Worm (Caenorhabditis elegans) whole organism, young adult: Measurements from ENCODE around the gene srh-187.

ENCODE experiments used
- C06A6.2 ChIP-seq: fragments of 200-800 bp; sonication (Bioruptor generic); conservative IDR thresholded peaks from 2 replicates; pipeline ENCODE4 v1.3.6; 2022; ENCODE audit warnings: missing genetic modification characterization, missing compliant biosample characterization
- Y56A3A.18 ChIP-seq: fragments of 200-800 bp; sonication (Bioruptor generic); IDR thresholded peaks from 2 replicates; pipeline ENCODE4 v1.3.6; 2022; ENCODE audit warnings: missing genetic modification reagents, missing genetic modification characterization, missing compliant biosample characterization
- akir-1 ChIP-seq: fragments of 200-800 bp; sonication (Bioruptor generic); optimal IDR thresholded peaks from 2 replicates; lab custom pipeline; 2018; ENCODE audit warnings: mild to moderate bottlenecking, missing genetic modification characterization, moderate library complexity, missing compliant biosample characterization
- hmg-20 ChIP-seq: fragments of 200-800 bp; sonication (Bioruptor generic); IDR thresholded peaks from 2 replicates; pipeline ENCODE4 v1.3.6; 2022; ENCODE audit warnings: missing genetic modification reagents, missing genetic modification characterization, missing compliant biosample characterization
- lin-35 ChIP-seq, 3 experiments: fragments of 150-350 bp in 2 of 3; sonication (generic microtip) in 1 of 3; optimal IDR thresholded peaks; 2 replicates each; lab custom pipeline; 2014 to 2018; ENCODE audit warnings: missing biosample characterization in 3 of 3, missing genetic modification characterization in 3 of 3, missing genetic modification reagents in 3 of 3
- pha-4 ChIP-seq: fragments of 150-350 bp; sonication (generic microtip); optimal IDR thresholded peaks from 2 replicates; lab custom pipeline; 2014; ENCODE audit warnings: missing biosample characterization, missing genetic modification reagents, missing genetic modification characterization
- tbp1 ChIP-seq: fragments of 200-800 bp; sonication (Bioruptor generic); optimal IDR thresholded peaks from 2 replicates; lab custom pipeline; 2018; ENCODE audit warnings: mild to moderate bottlenecking, missing genetic modification characterization, missing compliant biosample characterization
- ztf-18 ChIP-seq: sonication (generic microtip); optimal IDR thresholded peaks from 2 replicates; lab custom pipeline; 2016; ENCODE audit warnings: missing genotype, mild to moderate bottlenecking, missing genetic modification characterization, missing compliant biosample characterization
- ztf-28 ChIP-seq: fragments of 200-800 bp; sonication (Bioruptor generic); IDR thresholded peaks from 2 replicates; pipeline ENCODE4 v1.3.6; 2022; ENCODE audit warnings: missing genetic modification reagents, missing genetic modification characterization, missing compliant biosample characterization

DNA sequence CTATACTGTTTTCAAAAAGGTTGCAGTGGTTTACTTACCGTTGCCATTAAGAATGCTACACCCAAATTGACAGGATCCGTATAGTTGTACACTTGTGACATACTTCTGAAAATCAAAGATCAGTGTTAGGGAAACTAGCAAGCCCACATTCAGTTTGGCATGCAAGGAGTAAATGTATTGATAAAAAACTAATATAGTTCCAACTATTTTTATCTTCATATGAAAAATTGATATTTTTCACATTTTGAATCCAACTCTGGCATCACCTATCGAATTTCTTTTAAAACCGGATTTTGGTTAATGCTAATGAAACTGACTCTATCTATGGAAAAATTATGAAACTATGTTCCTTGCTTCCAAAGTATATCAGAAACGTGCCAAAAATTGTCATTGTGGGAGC lies 14.4 kb downstream of the srh-187 start, which contains the start of gene srx-92:
- no peak for TF ChIP-seq lin-35 (GFP tag; optimal IDR thresholded peaks at IDR 0.05; lab: Kevin White, UChicago)
- no peak for TF ChIP-seq akir-1
- TF ChIP-seq C06A6.2 (GFP tag; lab: Robert Waterston, UW) = no peak
- no peak for TF ChIP-seq ztf-18
- no peak for TF ChIP-seq hmg-20 (GFP tag; lab: Robert Waterston, UW)
- no peak for TF ChIP-seq tbp1 (GFP tag; lab: Kevin White, UChicago)
- no peak for TF ChIP-seq Y56A3A.18 (GFP tag; lab: Robert Waterston, UW)
- no peak for TF ChIP-seq ztf-28 (GFP tag; lab: Robert Waterston, UW)
- no peak for TF ChIP-seq pha-4 (tag; lab: Kevin White, UChicago)
